Worm (Caenorhabditis elegans) whole organism, L2 larva: ENCODE measurements around the gene F08G5.3.

Experiments used
- C34F6.9 ChIP-seq: fragments of 150-350 bp; optimal IDR thresholded peaks from 2 replicates; lab custom pipeline; 2014; ENCODE audit warnings: missing biosample characterization, missing genetic modification characterization
- F13H6.1 ChIP-seq: sonication (generic microtip); optimal IDR thresholded peaks from 2 replicates; lab custom pipeline; 2016; ENCODE audit warnings: missing genetic modification characterization, missing compliant biosample characterization
- R02D3.7 ChIP-seq: fragments of 150-350 bp; optimal IDR thresholded peaks from 2 replicates; lab custom pipeline; 2014; ENCODE audit warnings: missing biosample characterization, missing genetic modification characterization
- Y55F3AM.14 ChIP-seq: fragments of 200-800 bp; sonication (Bioruptor generic); optimal IDR thresholded peaks from 2 replicates; lab custom pipeline; 2018; ENCODE audit warnings: mild to moderate bottlenecking, missing genetic modification characterization, missing compliant biosample characterization
- ZK546.5 ChIP-seq: sonication (generic microtip); optimal IDR thresholded peaks from 2 replicates; lab custom pipeline; 2017; ENCODE audit warnings: missing biosample characterization, missing genetic modification characterization
- alr-1 ChIP-seq: fragments of 150-350 bp; optimal IDR thresholded peaks from 2 replicates; lab custom pipeline; 2014; ENCODE audit warnings: missing biosample characterization, missing genetic modification characterization
- aly-2 ChIP-seq: fragments of 150-350 bp; optimal IDR thresholded peaks from 2 replicates; lab custom pipeline; 2014; ENCODE audit warnings: missing biosample characterization, missing genetic modification characterization
- ama-1 ChIP-seq: fragments of 150-350 bp; optimal IDR thresholded peaks from 2 replicates; lab custom pipeline; 2018; ENCODE audit warnings: inconsistent platforms
- blmp-1 ChIP-seq: sonication (generic microtip); optimal IDR thresholded peaks from 2 replicates; lab custom pipeline; 2017; ENCODE audit warnings: missing genetic modification characterization, mild to moderate bottlenecking, missing compliant biosample characterization, antibody characterized with exemption, moderate library complexity; ENCODE audit not compliant: insufficient read depth
- ceh-16 ChIP-seq: fragments of 150-350 bp; optimal IDR thresholded peaks from 2 replicates; lab custom pipeline; 2014; ENCODE audit warnings: missing biosample characterization, missing genetic modification characterization
- ceh-82 ChIP-seq: fragments of 150-350 bp; optimal IDR thresholded peaks from 2 replicates; lab custom pipeline; 2014; ENCODE audit warnings: missing biosample characterization, missing genetic modification characterization
- crh-2 ChIP-seq: sonication (generic microtip); optimal IDR thresholded peaks from 2 replicates; lab custom pipeline; 2017; ENCODE audit warnings: missing biosample characterization, missing genetic modification characterization
- dmd-4 ChIP-seq: sonication (generic microtip); optimal IDR thresholded peaks from 2 replicates; lab custom pipeline; 2017; ENCODE audit warnings: missing biosample characterization, missing genetic modification characterization
- egl-27 ChIP-seq: sonication (generic microtip); optimal IDR thresholded peaks from 3 replicates; lab custom pipeline; 2017; ENCODE audit warnings: missing biosample characterization, missing genetic modification reagents, missing genetic modification characterization
- elt-1 ChIP-seq: fragments of 150-350 bp; optimal IDR thresholded peaks from 2 replicates; lab custom pipeline; 2014; ENCODE audit warnings: missing biosample characterization, missing genetic modification characterization
- elt-3 ChIP-seq: sonication (generic microtip); optimal IDR thresholded peaks from 2 replicates; lab custom pipeline; 2017; ENCODE audit warnings: missing biosample characterization, missing genetic modification characterization
- fos-1 ChIP-seq: fragments of 150-350 bp; optimal IDR thresholded peaks from 2 replicates; lab custom pipeline; 2014; ENCODE audit warnings: missing biosample characterization, missing genetic modification characterization
- gmeb-1 ChIP-seq: fragments of 150-350 bp; optimal IDR thresholded peaks from 2 replicates; lab custom pipeline; 2014; ENCODE audit warnings: missing biosample characterization, missing genetic modification characterization
- lin-11 ChIP-seq: fragments of 150-350 bp; sonication (generic microtip); optimal IDR thresholded peaks from 2 replicates; lab custom pipeline; 2014; ENCODE audit warnings: missing biosample characterization, missing genetic modification characterization, inconsistent platforms, mixed read lengths
- lin-13 ChIP-seq: fragments of 150-350 bp; optimal IDR thresholded peaks from 2 replicates; lab custom pipeline; 2014; ENCODE audit warnings: missing biosample characterization, missing genetic modification reagents, missing genetic modification characterization
- lin-39 ChIP-seq: fragments of 150-350 bp; optimal IDR thresholded peaks from 2 replicates; lab custom pipeline; 2014; ENCODE audit warnings: missing biosample characterization, missing genetic modification reagents, missing genetic modification characterization
- lsy-2 ChIP-seq, 2 experiments: fragments of 150-350 bp in 1 of 2; sonication (generic microtip) in 1 of 2; optimal IDR thresholded peaks; 2 replicates each; lab custom pipeline; 2014 to 2017; ENCODE audit warnings: missing biosample characterization in 2 of 2, missing genetic modification characterization in 2 of 2
- mab-5 ChIP-seq: fragments of 150-350 bp; optimal IDR thresholded peaks from 2 replicates; lab custom pipeline; 2014; ENCODE audit warnings: missing biosample characterization, missing genetic modification characterization
- mbf-1 ChIP-seq: sonication (generic microtip); optimal IDR thresholded peaks from 2 replicates; lab custom pipeline; 2017; ENCODE audit warnings: missing biosample characterization, missing genetic modification characterization
- mdl-1 ChIP-seq, 2 experiments: fragments of 150-350 bp in 1 of 2; sonication (generic microtip) in 1 of 2; optimal IDR thresholded peaks; 2 replicates each; lab custom pipeline; 2017; ENCODE audit warnings: missing biosample characterization in 2 of 2, missing genetic modification characterization in 2 of 2
- nhr-10 ChIP-seq: sonication (generic microtip); optimal IDR thresholded peaks from 2 replicates; lab custom pipeline; 2017; ENCODE audit warnings: missing biosample characterization, missing genetic modification characterization
- nhr-11 ChIP-seq: fragments of 150-350 bp; optimal IDR thresholded peaks from 2 replicates; lab custom pipeline; 2014; ENCODE audit warnings: missing biosample characterization, missing genetic modification characterization
- nhr-12 ChIP-seq: fragments of 150-350 bp; optimal IDR thresholded peaks from 2 replicates; lab custom pipeline; 2014; ENCODE audit warnings: missing biosample characterization, missing genetic modification characterization
- nhr-129 ChIP-seq: fragments of 150-350 bp; optimal IDR thresholded peaks from 2 replicates; lab custom pipeline; 2014; ENCODE audit warnings: missing biosample characterization, missing genetic modification characterization
- nhr-21 ChIP-seq: fragments of 150-350 bp; optimal IDR thresholded peaks from 2 replicates; lab custom pipeline; 2014; ENCODE audit warnings: missing biosample characterization, missing genetic modification characterization
- nhr-23 ChIP-seq: fragments of 150-350 bp; optimal IDR thresholded peaks from 2 replicates; lab custom pipeline; 2014; ENCODE audit warnings: missing biosample characterization, missing genetic modification reagents, missing genetic modification characterization
- nhr-237 ChIP-seq: fragments of 150-350 bp; optimal IDR thresholded peaks from 2 replicates; lab custom pipeline; 2014; ENCODE audit warnings: missing biosample characterization, missing genetic modification characterization
- nhr-25 ChIP-seq: fragments of 150-350 bp; sonication (generic microtip); optimal IDR thresholded peaks from 3 replicates; lab custom pipeline; 2014; ENCODE audit warnings: missing biosample characterization, missing genetic modification characterization
- nhr-6 ChIP-seq: fragments of 150-350 bp; optimal IDR thresholded peaks from 2 replicates; lab custom pipeline; 2014; ENCODE audit warnings: missing biosample characterization, missing genetic modification characterization
- nhr-77 ChIP-seq: fragments of 150-350 bp; optimal IDR thresholded peaks from 2 replicates; lab custom pipeline; 2014; ENCODE audit warnings: missing biosample characterization, missing genetic modification characterization
- peb-1 ChIP-seq: fragments of 150-350 bp; optimal IDR thresholded peaks from 2 replicates; lab custom pipeline; 2014; ENCODE audit warnings: missing biosample characterization, missing genetic modification characterization
- sem-4 ChIP-seq: fragments of 150-350 bp; optimal IDR thresholded peaks from 2 replicates; lab custom pipeline; 2014; ENCODE audit warnings: missing biosample characterization, missing genetic modification reagents, missing genetic modification characterization
- skn-1 ChIP-seq: sonication (generic microtip); optimal IDR thresholded peaks from 2 replicates; lab custom pipeline; 2017; ENCODE audit warnings: missing biosample characterization, missing genetic modification characterization
- sma-3 ChIP-seq: sonication (generic microtip); optimal IDR thresholded peaks from 2 replicates; lab custom pipeline; 2016; ENCODE audit warnings: missing genetic modification reagents, missing genetic modification characterization, missing compliant biosample characterization
- sma-9 ChIP-seq, 2 experiments: fragments of 150-350 bp in 1 of 2; sonication (generic microtip) in 1 of 2; optimal IDR thresholded peaks; 2 replicates each; lab custom pipeline; 2014 to 2016; ENCODE audit warnings: missing genetic modification characterization in 2 of 2, mild to moderate bottlenecking in 1 of 2, missing biosample characterization in 1 of 2, missing compliant biosample characterization in 1 of 2, missing genetic modification reagents in 1 of 2, moderate library complexity in 1 of 2
- snpc-4 ChIP-seq: fragments of 150-350 bp; optimal IDR thresholded peaks from 2 replicates; lab custom pipeline; 2014; ENCODE audit warnings: missing biosample characterization, missing genetic modification characterization
- unc-39 ChIP-seq: fragments of 150-350 bp; optimal IDR thresholded peaks from 2 replicates; lab custom pipeline; 2014; ENCODE audit warnings: missing biosample characterization, missing genetic modification characterization
- unc-55 ChIP-seq: fragments of 150-350 bp; sonication (generic microtip); optimal IDR thresholded peaks from 3 replicates; lab custom pipeline; 2014; ENCODE audit warnings: missing biosample characterization, missing genetic modification reagents, missing genetic modification characterization
- unc-62 ChIP-seq: fragments of 150-350 bp; optimal IDR thresholded peaks from 2 replicates; lab custom pipeline; 2014; ENCODE audit warnings: missing biosample characterization, missing genetic modification reagents, missing genetic modification characterization
- zag-1 ChIP-seq: fragments of 150-350 bp; optimal IDR thresholded peaks from 2 replicates; lab custom pipeline; 2014; ENCODE audit warnings: missing biosample characterization, missing genetic modification characterization
- ztf-1 ChIP-seq: fragments of 200-800 bp; sonication (Bioruptor generic); conservative IDR thresholded peaks from 2 replicates; pipeline ENCODE4 v1.3.6; 2022; ENCODE audit warnings: missing genetic modification characterization, missing compliant biosample characterization
- ztf-11 ChIP-seq: sonication (generic microtip); optimal IDR thresholded peaks from 2 replicates; lab custom pipeline; 2017; ENCODE audit warnings: missing biosample characterization, missing genetic modification characterization
- ztf-4 ChIP-seq: fragments of 150-350 bp; optimal IDR thresholded peaks from 2 replicates; lab custom pipeline; 2014; ENCODE audit warnings: missing biosample characterization, missing genetic modification characterization

The F08G5.3 gene

DNA sequence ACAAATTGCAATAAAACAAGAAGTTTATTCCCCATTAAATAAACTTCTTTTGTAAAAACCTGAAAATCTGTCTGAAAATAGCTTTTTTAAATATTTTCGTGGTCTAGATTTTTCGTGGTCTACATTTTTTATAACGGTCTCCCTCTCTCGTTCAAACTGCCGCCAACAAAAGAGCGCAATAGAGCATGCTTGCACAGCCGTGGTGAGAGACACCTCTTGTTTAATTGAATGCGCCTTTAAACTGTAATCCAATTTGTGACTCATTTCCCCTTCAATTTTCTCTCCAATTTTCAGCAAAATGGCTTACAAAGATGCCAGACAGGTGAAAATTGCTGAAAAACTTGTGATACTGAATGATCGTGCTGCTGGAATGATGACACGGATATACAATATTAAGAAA is 13.2 kb downstream of the F08G5.3 start, which contains the start of gene gex-3:
Gene gex-3 (plus strand): TSS at position 295 of the 400 bp plus-strand sequence.
- peak; percentile 45 for TF ChIP-seq ceh-16 (tag; lab: Kevin White, UChicago)
- no peak for TF ChIP-seq nhr-11
- TF ChIP-seq R02D3.7 = no peak
- TF ChIP-seq ztf-11 (tag; lab: Kevin White, UChicago) = no peak
- TF ChIP-seq nhr-77 (tag; lab: Kevin White, UChicago) = no peak
- TF ChIP-seq ceh-82 (tag; lab: Kevin White, UChicago) = no peak
- no peak for TF ChIP-seq blmp-1 (tag; lab: Kevin White, UChicago)
- TF ChIP-seq peb-1 (tag; lab: Kevin White, UChicago) = no peak
- peak; percentile 63 for TF ChIP-seq zag-1 (tag; lab: Kevin White, UChicago)
- TF ChIP-seq nhr-6 (tag; lab: Kevin White, UChicago) = no peak
- peak; percentile 80 for TF ChIP-seq fos-1 (tag; lab: Kevin White, UChicago)
- peak; percentile 87 for TF ChIP-seq crh-2
- TF ChIP-seq egl-27 (tag; lab: Kevin White, UChicago) = peak; percentile 12
- no peak for TF ChIP-seq dmd-4 (tag; lab: Kevin White, UChicago)
- peak; percentile 81 for TF ChIP-seq sma-9 (GFP tag; optimal IDR thresholded peaks at IDR 0.05; lab: Kevin White, UChicago)
- no peak for TF ChIP-seq sma-9 (tag; optimal IDR thresholded peaks at IDR 0.05; lab: Kevin White, UChicago)
- TF ChIP-seq Y55F3AM.14 (GFP tag; lab: Kevin White, UChicago) = no peak
- no peak for TF ChIP-seq snpc-4 (tag; lab: Kevin White, UChicago)
- TF ChIP-seq aly-2 (tag; lab: Kevin White, UChicago) = no peak
- no peak for TF ChIP-seq mdl-1 (tag; optimal IDR thresholded peaks at IDR 0.05; lab: Kevin White, UChicago)
- no peak for TF ChIP-seq elt-1 (tag; lab: Kevin White, UChicago)
- peak; percentile 85 for TF ChIP-seq C34F6.9 (tag; lab: Kevin White, UChicago)
- peak; percentile 72 for TF ChIP-seq sem-4
- TF ChIP-seq nhr-10 = no peak
- no peak for TF ChIP-seq mbf-1 (tag; lab: Kevin White, UChicago)
- TF ChIP-seq lin-11 (tag; lab: Kevin White, UChicago) = peak; percentile 79
- TF ChIP-seq alr-1 (tag; lab: Kevin White, UChicago) = no peak
- no peak for TF ChIP-seq elt-3 (tag; lab: Kevin White, UChicago)
- no peak for TF ChIP-seq skn-1 (tag; lab: Kevin White, UChicago)
- TF ChIP-seq ZK546.5 (tag; lab: Kevin White, UChicago) = peak; percentile 73
- TF ChIP-seq lsy-2 (tag; optimal IDR thresholded peaks at IDR 0.05; lab: Kevin White, UChicago) = peak; percentile 78 to 95
- peak; percentile 91 for TF ChIP-seq lin-13 (GFP tag; lab: Kevin White, UChicago)
- TF ChIP-seq nhr-25 (tag; lab: Kevin White, UChicago) = peak; percentile 71
- TF ChIP-seq lin-39 (tag; lab: Kevin White, UChicago) = no peak
- TF ChIP-seq nhr-23 (tag; lab: Kevin White, UChicago) = no peak
- peak; percentile 95 for TF ChIP-seq gmeb-1
- peak; percentile 99 for TF ChIP-seq nhr-129 (tag; lab: Kevin White, UChicago)
- TF ChIP-seq ztf-4 = peak; percentile 64
- peak; percentile 48 for TF ChIP-seq F13H6.1 (tag; lab: Kevin White, UChicago)
- peak; percentile 64 for TF ChIP-seq sma-3 (GFP tag; lab: Kevin White, UChicago)
- peak; percentile 65 for TF ChIP-seq nhr-21 (tag; lab: Kevin White, UChicago)
- peak; percentile 97 for TF ChIP-seq unc-55
- TF ChIP-seq nhr-12 (tag; lab: Kevin White, UChicago) = no peak
- TF ChIP-seq ztf-1 (GFP tag; lab: Robert Waterston, UW) = no peak
- TF ChIP-seq mab-5 = peak; percentile 22
- TF ChIP-seq nhr-237 (tag; lab: Kevin White, UChicago) = no peak
- no peak for TF ChIP-seq unc-62 (GFP tag; lab: Kevin White, UChicago)
- TF ChIP-seq unc-39 (tag; lab: Kevin White, UChicago) = no peak
- TF ChIP-seq ama-1 (lab: Kevin White, UChicago) = peak; percentile 56
- TF ChIP-seq, all 48 proteins: peak for 22
